Worm (Caenorhabditis elegans) whole organism, midembryonic: ENCODE data around the gene K09B3.1.

ENCODE experiments used
- T22C8.4 ChIP-seq: fragments of 200-800 bp; sonication (Bioruptor generic); IDR thresholded peaks from 2 replicates; pipeline ENCODE4 v1.3.6; 2022; ENCODE audit warnings: missing genetic modification characterization, missing compliant biosample characterization
- cog-1 ChIP-seq: sonication (generic microtip); optimal IDR thresholded peaks from 2 replicates; lab custom pipeline; 2016; ENCODE audit warnings: missing genetic modification characterization, missing compliant biosample characterization
- flt-1 ChIP-seq: fragments of 200-800 bp; sonication (Bioruptor generic); IDR thresholded peaks from 2 replicates; pipeline ENCODE4 v1.3.6; 2022; ENCODE audit warnings: missing genetic modification characterization, missing compliant biosample characterization
- klf-2 ChIP-seq: fragments of 200-800 bp; sonication (Bioruptor generic); conservative IDR thresholded peaks from 2 replicates; pipeline ENCODE4 v1.3.6; 2022; ENCODE audit warnings: missing genetic modification reagents, missing genetic modification characterization, missing compliant biosample characterization
- med-1 ChIP-seq: sonication (generic microtip); optimal IDR thresholded peaks from 2 replicates; lab custom pipeline; 2017; ENCODE audit warnings: missing genetic modification characterization, mild to moderate bottlenecking, missing compliant biosample characterization, antibody characterized with exemption, missing genetic modification reagents; ENCODE audit not compliant: insufficient read depth
- ref-1 ChIP-seq: fragments of 200-800 bp; sonication (Bioruptor generic); conservative IDR thresholded peaks from 2 replicates; pipeline ENCODE4 v1.3.6; 2022; ENCODE audit warnings: missing genetic modification reagents, missing genetic modification characterization, missing compliant biosample characterization
- tab-1 ChIP-seq: fragments of 200-800 bp; sonication (Bioruptor generic); IDR thresholded peaks from 2 replicates; pipeline ENCODE4 v1.3.6; 2022; ENCODE audit warnings: missing genetic modification characterization, missing compliant biosample characterization
- ztf-23 ChIP-seq: fragments of 200-800 bp; sonication (Bioruptor generic); IDR thresholded peaks from 2 replicates; pipeline ENCODE4 v1.3.6; 2022; ENCODE audit warnings: missing genetic modification reagents, missing genetic modification characterization, missing compliant biosample characterization
- ztf-29 ChIP-seq: fragments of 200-800 bp; sonication (Bioruptor generic); IDR thresholded peaks from 2 replicates; pipeline ENCODE4 v1.3.6; 2022; ENCODE audit warnings: missing genetic modification reagents, missing genetic modification characterization, missing compliant biosample characterization

The K09B3.1 gene

DNA sequence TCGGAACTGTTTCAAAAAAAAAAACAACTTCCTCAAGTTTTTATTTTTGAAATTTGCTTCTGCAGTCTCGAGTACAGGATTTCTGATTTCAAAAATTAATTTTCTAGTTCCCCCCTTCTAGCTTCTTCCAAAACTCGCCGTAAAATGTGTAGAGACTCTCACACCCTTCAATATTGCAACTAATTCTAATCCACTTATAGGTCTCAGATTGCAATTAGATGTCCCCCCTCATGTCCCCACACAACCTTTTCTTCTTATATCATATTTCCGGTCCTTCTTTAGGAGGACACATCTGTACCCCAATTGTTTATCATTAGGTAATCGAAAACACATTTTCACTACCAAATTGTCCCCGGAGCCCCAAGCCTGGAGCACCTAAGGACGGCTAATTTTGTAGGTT lies 45.9 kb downstream of the K09B3.1 start:
- no peak for TF ChIP-seq flt-1 (GFP tag; lab: Robert Waterston, UW)
- no peak for TF ChIP-seq ztf-29
- TF ChIP-seq klf-2 (GFP tag; lab: Robert Waterston, UW) = no peak
- TF ChIP-seq ztf-23 (GFP tag; lab: Robert Waterston, UW) = no peak
- no peak for TF ChIP-seq ref-1 (GFP tag; lab: Robert Waterston, UW)
- TF ChIP-seq tab-1 (GFP tag; lab: Robert Waterston, UW) = no peak
- TF ChIP-seq cog-1 (tag; lab: Kevin White, UChicago) = no peak
- TF ChIP-seq T22C8.4 (GFP tag; lab: Robert Waterston, UW) = no peak
- no peak for TF ChIP-seq med-1

DNA sequence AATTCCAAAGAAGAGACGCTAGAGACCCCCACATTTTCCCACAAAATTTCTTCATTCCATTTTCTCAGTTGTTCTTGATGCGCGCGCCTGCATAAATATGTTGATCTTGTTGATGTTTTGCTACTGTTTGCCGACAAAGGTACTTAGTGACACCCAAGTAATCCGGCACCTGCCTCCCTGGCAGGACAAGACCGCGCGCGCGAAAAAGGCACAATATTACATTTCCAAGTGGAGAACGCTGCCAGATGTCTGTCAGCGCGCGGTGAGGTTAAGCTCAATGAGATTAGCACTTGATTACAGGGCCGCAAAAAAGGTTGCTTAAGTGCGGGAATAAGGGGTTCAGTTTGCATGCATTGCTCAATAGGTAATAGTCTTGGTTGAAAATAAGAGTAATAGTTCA lies 47.1 kb downstream of the K09B3.1 start:
- TF ChIP-seq tab-1 (GFP tag; lab: Robert Waterston, UW) (no peak), T22C8.4 (GFP tag; lab: Robert Waterston, UW) (no peak), med-1 (no peak), ztf-23 (GFP tag; lab: Robert Waterston, UW) (no peak), flt-1 (GFP tag; lab: Robert Waterston, UW) (no peak), ztf-29 (no peak)

- TF ChIP-seq tab-1 (GFP tag; lab: Robert Waterston, UW) (no peak), T22C8.4 (GFP tag; lab: Robert Waterston, UW) (no peak), ztf-29 (no peak), ztf-23 (GFP tag; lab: Robert Waterston, UW) (no peak), flt-1 (GFP tag; lab: Robert Waterston, UW) (no peak), med-1 (no peak), ref-1 (GFP tag; lab: Robert Waterston, UW) (no peak), klf-2 (GFP tag; lab: Robert Waterston, UW) (no peak), cog-1 (tag; lab: Kevin White, UChicago) (no peak)
Observed at ce11 chrIV:3843019-3843527, 48.5 kb downstream of the K09B3.1 start.

ce11 chrIV:3844004-3844403 lies 49.5 kb downstream of the K09B3.1 start:
- TF ChIP-seq T22C8.4 (GFP tag; lab: Robert Waterston, UW) = peak; percentile 23; the same call in 1 of the 2 replicates
- TF ChIP-seq cog-1 (tag; lab: Kevin White, UChicago) = no peak

DNA sequence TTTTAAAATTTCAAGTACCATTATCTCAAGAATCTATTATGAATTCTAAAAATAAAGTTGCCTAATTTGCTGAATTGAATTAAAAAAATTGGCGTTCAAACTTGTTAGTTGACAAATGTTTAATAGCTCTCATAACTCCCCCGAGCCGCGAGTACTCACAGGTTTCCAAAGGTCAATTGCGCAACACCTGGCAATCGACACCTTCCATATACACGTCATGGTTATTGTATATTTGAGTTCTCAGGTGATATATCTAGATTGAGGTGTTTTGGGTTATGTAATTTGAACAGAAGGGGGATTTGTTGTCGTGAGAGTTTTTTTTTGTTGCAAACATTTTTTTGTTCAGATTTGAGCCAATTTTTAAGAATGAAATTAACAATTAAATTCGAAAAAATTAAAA lies 50.0 kb downstream of the K09B3.1 start:
- no peak for TF ChIP-seq T22C8.4 (GFP tag; lab: Robert Waterston, UW)
- TF ChIP-seq med-1 = no peak
- no peak for TF ChIP-seq tab-1 (GFP tag; lab: Robert Waterston, UW)
- TF ChIP-seq flt-1 (GFP tag; lab: Robert Waterston, UW) = no peak
- no peak for TF ChIP-seq cog-1 (tag; lab: Kevin White, UChicago)
- no peak for TF ChIP-seq ztf-23 (GFP tag; lab: Robert Waterston, UW)
- TF ChIP-seq ref-1 (GFP tag; lab: Robert Waterston, UW) = no peak
- no peak for TF ChIP-seq klf-2 (GFP tag; lab: Robert Waterston, UW)
- no peak for TF ChIP-seq ztf-29
